Worm (Caenorhabditis elegans): Measurements from ENCODE around the gene cyp-14A1.

DNA sequence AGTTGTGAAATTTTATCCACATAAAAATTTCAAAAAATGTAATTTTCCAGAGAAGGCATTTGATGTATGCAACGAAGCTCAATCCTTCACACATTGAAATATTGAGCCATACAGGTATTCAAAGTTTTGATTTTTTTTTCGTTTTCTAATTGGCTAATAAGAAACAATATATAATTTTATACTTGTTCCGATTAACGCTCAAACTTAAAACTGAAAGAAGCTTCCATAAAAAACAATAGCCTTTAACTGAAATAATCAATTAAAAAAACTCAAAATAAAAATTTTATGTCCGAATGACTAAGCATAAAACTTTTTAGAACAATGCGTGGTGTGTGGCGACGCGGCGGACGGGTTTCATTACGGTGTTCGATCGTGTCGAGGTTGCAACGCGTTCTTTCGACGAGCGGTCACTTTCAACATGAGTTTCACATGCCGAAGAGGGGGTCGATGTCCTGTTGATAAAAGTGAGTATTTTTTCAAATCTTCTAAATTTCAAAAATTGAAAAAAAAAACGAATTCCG lies 15.2 kb downstream of the cyp-14A1 start, which contains the start of gene nhr-32:
- TF ChIP-seq mls-2 (tag; optimal IDR thresholded peaks at IDR 0.05) (no peak), snpc-4 (tag; optimal IDR thresholded peaks at IDR 0.05) (no peak), mab-5 (tag; optimal IDR thresholded peaks at IDR 0.05) (no peak), unc-39 (tag; optimal IDR thresholded peaks at IDR 0.05) (no peak), nhr-237 (tag; optimal IDR thresholded peaks at IDR 0.05) (no peak), zip-8 (tag; optimal IDR thresholded peaks at IDR 0.05) (no peak), unc-120 (tag; optimal IDR thresholded peaks at IDR 0.05; ENCODE audit: poor library complexity, severe bottlenecking) (no peak), nhr-76 (tag; optimal IDR thresholded peaks at IDR 0.05) (no peak), lsy-2 (tag; optimal IDR thresholded peaks at IDR 0.05) (no peak), nhr-28 (tag; optimal IDR thresholded peaks at IDR 0.05) (no peak), pha-4 (tag; optimal IDR thresholded peaks at IDR 0.05) (no peak), flh-1 (GFP tag; optimal IDR thresholded peaks at IDR 0.05) (no peak), sem-2 (GFP tag; optimal IDR thresholded peaks at IDR 0.05) (no peak)

Measured in whole organism, mixed stage, embryonic.